Worm (Caenorhabditis elegans): ENCODE measurements around the gene tyr-2.

The tyr-2 gene

DNA sequence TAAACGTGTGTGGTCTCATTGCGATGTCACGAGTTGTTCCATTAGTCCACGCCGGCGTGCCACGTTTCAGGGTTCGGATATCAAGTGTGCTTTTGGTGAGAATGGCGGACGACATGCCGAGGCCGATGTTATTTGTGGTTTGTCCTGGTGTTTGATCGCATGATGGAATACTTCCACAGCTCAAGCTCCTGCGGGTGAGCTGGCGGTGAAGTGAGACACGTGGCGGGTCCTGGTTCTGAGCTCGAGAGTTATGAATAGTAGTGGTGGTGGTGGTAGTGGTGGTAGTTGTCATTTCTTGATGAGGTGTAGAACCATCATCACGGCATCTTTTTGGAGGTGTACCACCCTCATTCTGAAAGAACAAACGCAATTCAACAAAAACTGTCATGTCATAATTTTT, 26.0 kb downstream of the tyr-2 start:
- TF ChIP-seq mep-1 (tag; optimal IDR thresholded peaks at IDR 0.05) (no peak), C16A3.4 (tag; optimal IDR thresholded peaks at IDR 0.05) (no peak), nhr-237 (tag; optimal IDR thresholded peaks at IDR 0.05) (no peak), nhr-90 (tag; optimal IDR thresholded peaks at IDR 0.05; ENCODE audit: poor library complexity) (no peak), snu-23 (GFP tag; optimal IDR thresholded peaks at IDR 0.05) (no peak), nhr-84 (tag; optimal IDR thresholded peaks at IDR 0.05) (no peak), lsy-2 (tag; optimal IDR thresholded peaks at IDR 0.05) (no peak), ceh-63 (GFP tag; optimal IDR thresholded peaks at IDR 0.05) (no peak), hlh-17 (GFP tag; optimal IDR thresholded peaks at IDR 0.05; ENCODE audit: borderline replicate concordance) (no peak), nhr-71 (tag; optimal IDR thresholded peaks at IDR 0.05) (no peak), efl-1 (optimal IDR thresholded peaks at IDR 0.05) (no peak), efl-1 (GFP tag; optimal IDR thresholded peaks at IDR 0.05 in 1 of 2) (no peak), lin-14 (GFP tag; optimal IDR thresholded peaks at IDR 0.05) (no peak)

- TF ChIP-seq lsy-2 (tag; optimal IDR thresholded peaks at IDR 0.05) = peak; percentile 58 to 86
- TF ChIP-seq nhr-19 (GFP tag; conservative IDR thresholded peaks at IDR 0.05) = 0 out of 2 replicates have a peak, but pooled peaks have one; percentile 37
- peak; percentile 68 for TF ChIP-seq rnt-1 (tag; optimal IDR thresholded peaks at IDR 0.05)
- peak; percentile 75 for TF ChIP-seq skn-1 (tag; optimal IDR thresholded peaks at IDR 0.05)
- TF ChIP-seq jun-1 (tag; optimal IDR thresholded peaks at IDR 0.05) = no peak
- no peak for TF ChIP-seq zip-4 (GFP tag; optimal IDR thresholded peaks at IDR 0.05)
- no peak for TF ChIP-seq C34B4.2 (tag; optimal IDR thresholded peaks at IDR 0.05)
- no peak for TF ChIP-seq lir-3 (tag; optimal IDR thresholded peaks at IDR 0.05; ENCODE audit: poor library complexity)
- TF ChIP-seq nhr-237 (tag; optimal IDR thresholded peaks at IDR 0.05) = no peak
- TF ChIP-seq sox-4 (tag; optimal IDR thresholded peaks at IDR 0.05) = no peak
- no peak for TF ChIP-seq ztf-4 (tag; optimal IDR thresholded peaks at IDR 0.05)
- TF ChIP-seq snu-23 (GFP tag; optimal IDR thresholded peaks at IDR 0.05) = peak; percentile 67
- TF ChIP-seq hlh-4 (tag; optimal IDR thresholded peaks at IDR 0.05) = no peak
- no peak for TF ChIP-seq unc-62 (GFP tag; optimal IDR thresholded peaks at IDR 0.05)
- no peak for TF ChIP-seq vab-15 (tag; optimal IDR thresholded peaks at IDR 0.05)
- TF ChIP-seq ceh-90 (tag; optimal IDR thresholded peaks at IDR 0.05) = no peak
- TF ChIP-seq pax-3 (tag; optimal IDR thresholded peaks at IDR 0.05) = no peak
- TF ChIP-seq ama-1 (optimal IDR thresholded peaks at IDR 0.05) = no peak
- no peak for TF ChIP-seq efl-3 (GFP tag; optimal IDR thresholded peaks at IDR 0.05)
- peak; percentile 49 for TF ChIP-seq nhr-20 (tag; optimal IDR thresholded peaks at IDR 0.05)
- peak; percentile 83 for TF ChIP-seq lin-15B (tag; optimal IDR thresholded peaks at IDR 0.05)
- no peak for TF ChIP-seq blmp-1 (tag; optimal IDR thresholded peaks at IDR 0.05)
- TF ChIP-seq efl-1 (optimal IDR thresholded peaks at IDR 0.05) = peak; percentile 73 to 88
- peak; percentile 88 to 98 for TF ChIP-seq efl-1 (GFP tag; optimal IDR thresholded peaks at IDR 0.05 in 1 of 2)
- peak; percentile 43 for TF ChIP-seq F16B12.6 (tag; optimal IDR thresholded peaks at IDR 0.05)
- TF ChIP-seq alr-1 (tag; optimal IDR thresholded peaks at IDR 0.05; ENCODE audit: borderline replicate concordance) = no peak
- no peak for TF ChIP-seq hlh-17 (GFP tag; optimal IDR thresholded peaks at IDR 0.05; ENCODE audit: borderline replicate concordance)
- no peak for TF ChIP-seq hpl-2 (GFP tag; optimal IDR thresholded peaks at IDR 0.05)
- peak in 1 of 2 experiments; percentile 53 for TF ChIP-seq mdl-1 (tag; optimal IDR thresholded peaks at IDR 0.05)
- no peak for TF ChIP-seq nhr-84 (tag; optimal IDR thresholded peaks at IDR 0.05)
- no peak for TF ChIP-seq ztf-11 (tag; optimal IDR thresholded peaks at IDR 0.05)
- TF ChIP-seq ceh-63 (GFP tag; optimal IDR thresholded peaks at IDR 0.05) = no peak
- TF ChIP-seq dpl-1 (GFP tag; optimal IDR thresholded peaks at IDR 0.05) = peak; percentile 79 to 88 (median 82)
- TF ChIP-seq nhr-90 (tag; optimal IDR thresholded peaks at IDR 0.05; ENCODE audit: poor library complexity) = peak; percentile 19
- peak; percentile 13 for TF ChIP-seq lin-13 (GFP tag; optimal IDR thresholded peaks at IDR 0.05)
- TF ChIP-seq ceh-82 (tag; optimal IDR thresholded peaks at IDR 0.05) = peak; percentile 41 to 85 (median 50)
- TF ChIP-seq irx-1 (tag; optimal IDR thresholded peaks at IDR 0.05) = no peak
- no peak for TF ChIP-seq nhr-12 (tag; optimal IDR thresholded peaks at IDR 0.05)
- TF ChIP-seq nhr-76 (tag; optimal IDR thresholded peaks at IDR 0.05) = no peak
- no peak for TF ChIP-seq C04F5.9 (tag; optimal IDR thresholded peaks at IDR 0.05)
- no peak for TF ChIP-seq dsc-1 (tag; optimal IDR thresholded peaks at IDR 0.05)
- TF ChIP-seq aha-1 (tag; optimal IDR thresholded peaks at IDR 0.05) = no peak
- TF ChIP-seq nhr-28 (tag; optimal IDR thresholded peaks at IDR 0.05) = no peak
- TF ChIP-seq zag-1 (tag; optimal IDR thresholded peaks at IDR 0.05) = no peak
- no peak for TF ChIP-seq egl-13 (tag; optimal IDR thresholded peaks at IDR 0.05)
- peak; percentile 75 for TF ChIP-seq C16A3.4 (tag; optimal IDR thresholded peaks at IDR 0.05)
- TF ChIP-seq elt-2 (tag; optimal IDR thresholded peaks at IDR 0.05) = no peak
These were observed 27.1 kb downstream of the tyr-2 start, which contains the start of the genes cyk-4 and pdr-1 for ce11 chrIII:13771145-13771544. cyk-4 (minus strand) TSS chrIII:13771224. pdr-1 (plus strand) TSS chrIII:13771513.
